Fruit fly (Drosophila melanogaster) whole organism, adult: ENCODE results near the gene CG4455.

Source experiments
- CG12768 ChIP-seq: fragments of 200-800 bp; sonication (Bioruptor generic); optimal IDR thresholded peaks from 2 replicates; lab custom pipeline; 2017; ENCODE audit warnings: missing biosample characterization, missing genetic modification characterization, mild to moderate bottlenecking, moderate library complexity, missing genetic modification reagents
- CG14711 ChIP-seq: fragments of 200-800 bp; sonication (Bioruptor generic); optimal IDR thresholded peaks from 2 replicates; lab custom pipeline; 2018; ENCODE audit warnings: missing biosample characterization, mild to moderate bottlenecking, missing genetic modification characterization, moderate library complexity
- CG1620 ChIP-seq: fragments of 200-800 bp; sonication (Bioruptor generic); optimal IDR thresholded peaks from 2 replicates; lab custom pipeline; 2016; ENCODE audit warnings: missing biosample characterization, missing genetic modification characterization
- CG5204 ChIP-seq: fragments of 200-800 bp; sonication (Bioruptor generic); optimal IDR thresholded peaks from 2 replicates; lab custom pipeline; 2016; ENCODE audit warnings: missing biosample characterization, missing genetic modification characterization
- CG7045 ChIP-seq: fragments of 200-800 bp; sonication (Bioruptor generic); optimal IDR thresholded peaks from 2 replicates; lab custom pipeline; 2017; ENCODE audit warnings: missing biosample characterization, mild to moderate bottlenecking, missing genetic modification characterization
- Clk ChIP-seq: fragments of 200-800 bp; sonication (Bioruptor generic); optimal IDR thresholded peaks from 2 replicates; lab custom pipeline; 2017; ENCODE audit warnings: missing biosample characterization, missing genetic modification characterization
- Crg-1 ChIP-seq: fragments of 200-800 bp; sonication (Bioruptor generic); optimal IDR thresholded peaks from 2 replicates; lab custom pipeline; 2016; ENCODE audit warnings: missing biosample characterization, missing genetic modification characterization
- Hr96 ChIP-seq: fragments of 200-800 bp; sonication (Bioruptor generic); optimal IDR thresholded peaks from 2 replicates; lab custom pipeline; 2016; ENCODE audit warnings: missing biosample characterization, missing genetic modification characterization
- Mnt ChIP-seq: fragments of 200-800 bp; sonication (Bioruptor generic); optimal IDR thresholded peaks from 2 replicates; lab custom pipeline; 2016; ENCODE audit warnings: missing biosample characterization, mild to moderate bottlenecking, missing genetic modification characterization
- bab1 ChIP-seq: fragments of 200-800 bp; sonication (Bioruptor generic); optimal IDR thresholded peaks from 3 replicates; lab custom pipeline; 2019; ENCODE audit warnings: missing biosample characterization, mild to moderate bottlenecking, missing genetic modification characterization, moderate library complexity
- pad ChIP-seq: fragments of 200-800 bp; sonication (Bioruptor generic); optimal IDR thresholded peaks from 3 replicates; lab custom pipeline; 2017; ENCODE audit warnings: missing biosample characterization, missing genetic modification characterization, mild to moderate bottlenecking, moderate library complexity, missing genetic modification reagents
- tj ChIP-seq: fragments of 200-800 bp; sonication (Bioruptor generic); optimal IDR thresholded peaks from 3 replicates; lab custom pipeline; 2017; ENCODE audit warnings: missing biosample characterization, mild to moderate bottlenecking, missing genetic modification characterization, moderate library complexity
- toe ChIP-seq: fragments of 200-800 bp; sonication (Bioruptor generic); optimal IDR thresholded peaks from 2 replicates; lab custom pipeline; 2016; ENCODE audit warnings: missing biosample characterization, missing genetic modification characterization

Gene CG4455

dm6 chr2L:16397517-16397916, 44.8 kb downstream of the CG4455 start:
- TF ChIP-seq CG14711 (tag; lab: Kevin White, UChicago) (no peak), Clk (no peak), Crg-1 (no peak), CG12768 (GFP tag; lab: Kevin White, UChicago) (no peak), bab1 (GFP tag; lab: Kevin White, UChicago) (no peak), CG5204 (GFP tag; lab: Kevin White, UChicago) (no peak), Mnt (no peak)

dm6 chr2L:16402512-16402911, 49.8 kb downstream of the CG4455 start:
- TF ChIP-seq CG1620 (GFP tag; lab: Kevin White, UChicago) (no peak), CG5204 (GFP tag; lab: Kevin White, UChicago) (no peak), pad (GFP tag; lab: Kevin White, UChicago) (no peak), CG14711 (tag; lab: Kevin White, UChicago) (no peak), Hr96 (GFP tag; lab: Kevin White, UChicago) (no peak), CG7045 (no peak), tj (GFP tag; lab: Kevin White, UChicago) (no peak), CG12768 (GFP tag; lab: Kevin White, UChicago) (no peak), toe (no peak), Clk (no peak), bab1 (GFP tag; lab: Kevin White, UChicago) (no peak)
